Worm (Caenorhabditis elegans) whole organism, mixed stage, embryonic: ENCODE data around the gene F59A6.12.

Experiments used
- M03D4.4 ChIP-seq: sonication (generic microtip); optimal IDR thresholded peaks from 2 replicates; lab custom pipeline; 2017; ENCODE audit warnings: mild to moderate bottlenecking, missing genetic modification characterization, missing compliant biosample characterization
- bed-3 ChIP-seq: fragments of 200-800 bp; sonication (Bioruptor generic); optimal IDR thresholded peaks from 3 replicates; lab custom pipeline; 2018; ENCODE audit warnings: mild to moderate bottlenecking, missing genetic modification characterization, moderate library complexity, missing compliant biosample characterization
- blmp-1 ChIP-seq: fragments of 150-350 bp; optimal IDR thresholded peaks from 2 replicates; lab custom pipeline; 2014; ENCODE audit warnings: missing biosample characterization, missing genetic modification characterization
- ceh-39 ChIP-seq: fragments of 150-350 bp; optimal IDR thresholded peaks from 2 replicates; lab custom pipeline; 2014; ENCODE audit warnings: missing biosample characterization, missing genetic modification characterization
- ceh-43 ChIP-seq: fragments of 200-800 bp; sonication (Bioruptor generic); optimal IDR thresholded peaks from 2 replicates; lab custom pipeline; 2018; ENCODE audit warnings: mild to moderate bottlenecking, missing genetic modification characterization, moderate library complexity, missing compliant biosample characterization
- ceh-83 ChIP-seq: fragments of 200-800 bp; sonication (Bioruptor generic); optimal IDR thresholded peaks from 2 replicates; lab custom pipeline; 2018; ENCODE audit warnings: mild to moderate bottlenecking, missing genetic modification characterization, missing compliant biosample characterization
- cnd-1 ChIP-seq: fragments of 200-800 bp; sonication (Bioruptor generic); optimal IDR thresholded peaks from 2 replicates; lab custom pipeline; 2018; ENCODE audit warnings: mild to moderate bottlenecking, missing genetic modification characterization, missing compliant biosample characterization
- drap-1 ChIP-seq: fragments of 200-800 bp; sonication (Bioruptor generic); optimal IDR thresholded peaks from 3 replicates; lab custom pipeline; 2018; ENCODE audit warnings: mild to moderate bottlenecking, missing genetic modification characterization, missing compliant biosample characterization
- elt-1 ChIP-seq: sonication (generic microtip); optimal IDR thresholded peaks from 2 replicates; lab custom pipeline; 2017; ENCODE audit warnings: missing genetic modification characterization, mild to moderate bottlenecking, missing compliant biosample characterization, antibody characterized with exemption, moderate library complexity, borderline replicate concordance; ENCODE audit not compliant: insufficient read depth
- elt-3 ChIP-seq: fragments of 150-350 bp; optimal IDR thresholded peaks from 2 replicates; lab custom pipeline; 2014; ENCODE audit warnings: missing biosample characterization, missing genetic modification characterization
- flh-1 ChIP-seq: fragments of 200-800 bp; sonication (Bioruptor generic); optimal IDR thresholded peaks from 2 replicates; lab custom pipeline; 2018; ENCODE audit warnings: mild to moderate bottlenecking, missing genetic modification characterization, moderate library complexity, missing compliant biosample characterization
- ham-2 ChIP-seq: fragments of 200-800 bp; sonication (Bioruptor generic); optimal IDR thresholded peaks from 2 replicates; lab custom pipeline; 2018; ENCODE audit warnings: mild to moderate bottlenecking, missing genetic modification characterization, missing compliant biosample characterization
- hlh-1 ChIP-seq: fragments of 150-350 bp; optimal IDR thresholded peaks from 2 replicates; lab custom pipeline; 2014; ENCODE audit warnings: missing biosample characterization, missing genetic modification reagents, missing genetic modification characterization
- lin-13 ChIP-seq: fragments of 150-350 bp; optimal IDR thresholded peaks from 2 replicates; lab custom pipeline; 2014; ENCODE audit warnings: missing biosample characterization, missing genetic modification characterization
- lin-32 ChIP-seq: fragments of 200-800 bp; sonication (Bioruptor generic); optimal IDR thresholded peaks from 2 replicates; lab custom pipeline; 2018; ENCODE audit warnings: mild to moderate bottlenecking, missing genetic modification characterization, missing compliant biosample characterization
- lsy-2 ChIP-seq: fragments of 150-350 bp; optimal IDR thresholded peaks from 2 replicates; lab custom pipeline; 2014; ENCODE audit warnings: missing biosample characterization, missing genetic modification characterization
- mep-1 ChIP-seq: fragments of 150-350 bp; optimal IDR thresholded peaks from 2 replicates; lab custom pipeline; 2017; ENCODE audit warnings: missing biosample characterization, missing genetic modification reagents, missing genetic modification characterization, inconsistent platforms
- mls-2 ChIP-seq: sonication (generic microtip); optimal IDR thresholded peaks from 2 replicates; lab custom pipeline; 2016; ENCODE audit warnings: mild to moderate bottlenecking, missing genetic modification characterization, moderate library complexity, missing compliant biosample characterization
- nhr-12 ChIP-seq: fragments of 150-350 bp; optimal IDR thresholded peaks from 2 replicates; lab custom pipeline; 2014; ENCODE audit warnings: missing biosample characterization, missing genetic modification characterization
- nhr-2 ChIP-seq: fragments of 150-350 bp; optimal IDR thresholded peaks from 2 replicates; lab custom pipeline; 2014; ENCODE audit warnings: missing biosample characterization, missing genetic modification characterization
- nhr-28 ChIP-seq: fragments of 150-350 bp; optimal IDR thresholded peaks from 2 replicates; lab custom pipeline; 2014; ENCODE audit warnings: missing biosample characterization, missing genetic modification characterization
- nhr-76 ChIP-seq: sonication (generic microtip); optimal IDR thresholded peaks from 2 replicates; lab custom pipeline; 2017; ENCODE audit warnings: missing biosample characterization, missing genetic modification characterization
- pha-4 ChIP-seq: fragments of 150-350 bp; optimal IDR thresholded peaks from 2 replicates; lab custom pipeline; 2018; ENCODE audit warnings: missing biosample characterization, missing genetic modification reagents, missing genetic modification characterization
- sem-2 ChIP-seq: fragments of 200-800 bp; sonication (Bioruptor generic); optimal IDR thresholded peaks from 2 replicates; lab custom pipeline; 2018; ENCODE audit warnings: mild to moderate bottlenecking, missing genetic modification characterization, missing compliant biosample characterization
- sptf-1 ChIP-seq: sonication (generic microtip); optimal IDR thresholded peaks from 2 replicates; lab custom pipeline; 2017; ENCODE audit warnings: mild to moderate bottlenecking, missing genetic modification characterization, moderate library complexity, missing compliant biosample characterization
- tbx-8 ChIP-seq: fragments of 200-800 bp; sonication (Bioruptor generic); optimal IDR thresholded peaks from 2 replicates; lab custom pipeline; 2018; ENCODE audit warnings: mild to moderate bottlenecking, missing genetic modification characterization, moderate library complexity, missing compliant biosample characterization
- unc-120 ChIP-seq: sonication (generic microtip); optimal IDR thresholded peaks from 2 replicates; lab custom pipeline; 2017; ENCODE audit warnings: missing genetic modification characterization, missing compliant biosample characterization; ENCODE audit not compliant: poor library complexity, severe bottlenecking
- unc-39 ChIP-seq: fragments of 150-350 bp; optimal IDR thresholded peaks from 2 replicates; lab custom pipeline; 2014; ENCODE audit warnings: missing biosample characterization, missing genetic modification characterization
- unc-62 ChIP-seq: fragments of 150-350 bp; optimal IDR thresholded peaks from 2 replicates; lab custom pipeline; 2014; ENCODE audit warnings: missing biosample characterization, missing genetic modification reagents, missing genetic modification characterization
- ztf-11 ChIP-seq: fragments of 150-350 bp; optimal IDR thresholded peaks from 2 replicates; lab custom pipeline; 2014; ENCODE audit warnings: missing biosample characterization, missing genetic modification characterization

Gene F59A6.12

ce11 chrII:5011978-5012377 is at the start of gene F59A6.12:
F59A6.12 (minus strand) TSS chrII:5012078.
- TF ChIP-seq drap-1 (GFP tag; lab: Kevin White, UChicago) (no peak), blmp-1 (no peak), tbx-8 (GFP tag; lab: Kevin White, UChicago) (no peak), nhr-12 (tag; lab: Kevin White, UChicago) (no peak), ham-2 (GFP tag; lab: Kevin White, UChicago) (no peak), ceh-39 (tag; lab: Kevin White, UChicago) (no peak), unc-39 (tag; lab: Kevin White, UChicago) (no peak), mep-1 (tag; lab: Kevin White, UChicago) (no peak), lin-13 (tag; lab: Kevin White, UChicago) (no peak), unc-120 (no peak), pha-4 (no peak), unc-62 (GFP tag; lab: Kevin White, UChicago) (no peak), nhr-2 (tag; lab: Kevin White, UChicago) (no peak), elt-3 (tag; lab: Kevin White, UChicago) (no peak), nhr-76 (tag; lab: Kevin White, UChicago) (no peak), hlh-1 (tag; lab: Kevin White, UChicago) (no peak)

- TF ChIP-seq ceh-43 (no peak), unc-120 (no peak), lin-32 (GFP tag; lab: Kevin White, UChicago) (no peak), mep-1 (tag; lab: Kevin White, UChicago) (no peak), unc-62 (GFP tag; lab: Kevin White, UChicago) (no peak), M03D4.4 (tag; lab: Kevin White, UChicago) (no peak), nhr-2 (tag; lab: Kevin White, UChicago) (no peak)
These were observed 48.8 kb upstream of the F59A6.12 start, which contains the start of gene pho-12 for ce11 chrII:5060719-5061118. pho-12 (minus strand) TSS chrII:5060819.

ce11 chrII:5058036-5058435 is 46.2 kb upstream of the F59A6.12 start, which contains the start of gene C27A2.12:
C27A2.12 (minus strand) TSS chrII:5058136.
- no peak for TF ChIP-seq drap-1 (GFP tag; lab: Kevin White, UChicago)
- TF ChIP-seq ceh-83 (GFP tag; lab: Kevin White, UChicago): no peak
- no peak for TF ChIP-seq sptf-1 (tag; lab: Kevin White, UChicago)
- TF ChIP-seq flh-1 (GFP tag; lab: Kevin White, UChicago): no peak
- TF ChIP-seq unc-39 (tag; lab: Kevin White, UChicago): no peak
- TF ChIP-seq hlh-1 (tag; lab: Kevin White, UChicago): no peak

- peak; percentile 35 for TF ChIP-seq tbx-8 (GFP tag; lab: Kevin White, UChicago)
- TF ChIP-seq bed-3 (GFP tag; lab: Kevin White, UChicago): peak; percentile 1
- TF ChIP-seq ceh-83 (GFP tag; lab: Kevin White, UChicago): peak; percentile 73
- TF ChIP-seq sptf-1 (tag; lab: Kevin White, UChicago): peak; percentile 60
- TF ChIP-seq unc-120: no peak
- peak; percentile 44 for TF ChIP-seq drap-1 (GFP tag; lab: Kevin White, UChicago)
- TF ChIP-seq ham-2 (GFP tag; lab: Kevin White, UChicago): peak; percentile 17
- TF ChIP-seq M03D4.4 (tag; lab: Kevin White, UChicago): peak; percentile 55
- no peak for TF ChIP-seq elt-1
- TF ChIP-seq mls-2 (tag; lab: Kevin White, UChicago): peak; percentile 47
- TF ChIP-seq sem-2 (GFP tag; lab: Kevin White, UChicago): peak; percentile 41
- TF ChIP-seq, all 35 proteins: peak for 9
These were observed 45.4 kb upstream of the F59A6.12 start for ce11 chrII:5057315-5057714.

ce11 chrII:5056254-5056653 is 44.4 kb upstream of the F59A6.12 start:
- TF ChIP-seq lin-32 (GFP tag; lab: Kevin White, UChicago): no peak
- no peak for TF ChIP-seq elt-3 (tag; lab: Kevin White, UChicago)
- TF ChIP-seq nhr-2 (tag; lab: Kevin White, UChicago): no peak
- TF ChIP-seq ceh-39 (tag; lab: Kevin White, UChicago): no peak
- TF ChIP-seq cnd-1 (tag; lab: Kevin White, UChicago): no peak
- TF ChIP-seq lin-13 (tag; lab: Kevin White, UChicago): no peak
- no peak for TF ChIP-seq mls-2 (tag; lab: Kevin White, UChicago)
- TF ChIP-seq drap-1 (GFP tag; lab: Kevin White, UChicago): no peak
- TF ChIP-seq hlh-1 (tag; lab: Kevin White, UChicago): no peak
- TF ChIP-seq pha-4: no peak
- TF ChIP-seq unc-120: no peak
- no peak for TF ChIP-seq elt-1
- TF ChIP-seq ztf-11 (tag; lab: Kevin White, UChicago): no peak
- no peak for TF ChIP-seq sem-2 (GFP tag; lab: Kevin White, UChicago)
- no peak for TF ChIP-seq ham-2 (GFP tag; lab: Kevin White, UChicago)
- no peak for TF ChIP-seq unc-62 (GFP tag; lab: Kevin White, UChicago)
- no peak for TF ChIP-seq lsy-2 (tag; lab: Kevin White, UChicago)
- TF ChIP-seq unc-39 (tag; lab: Kevin White, UChicago): no peak
- TF ChIP-seq nhr-28: no peak
- TF ChIP-seq flh-1 (GFP tag; lab: Kevin White, UChicago): no peak
